Fruit fly (Drosophila melanogaster): ENCODE results near the gene Krn.

- no peak for TF ChIP-seq dmrt11E (tag; optimal IDR thresholded peaks at IDR 0.05)
- no peak for TF ChIP-seq cg (GFP tag; optimal IDR thresholded peaks at IDR 0.05)
- no peak for TF ChIP-seq CG8765 (GFP tag; IDR thresholded peaks at IDR 0.05)
- no peak for TF ChIP-seq CG5953 (GFP tag; IDR thresholded peaks at IDR 0.05)
- no peak for TF ChIP-seq CG12942 (GFP tag; optimal IDR thresholded peaks at IDR 0.05)
- TF ChIP-seq Med (GFP tag): peak; percentile 85
- TF ChIP-seq CG3726 (GFP tag; IDR thresholded peaks at IDR 0.05): no peak
- no peak for TF ChIP-seq CG2875 (GFP tag; optimal IDR thresholded peaks at IDR 0.05)
- TF ChIP-seq CG31224 (GFP tag; IDR thresholded peaks at IDR 0.05): no peak
- TF ChIP-seq onecut (GFP tag; IDR thresholded peaks at IDR 0.05): no peak
- TF ChIP-seq cato (GFP tag; optimal IDR thresholded peaks at IDR 0.05; ENCODE audit: borderline replicate concordance): no peak
- no peak for TF ChIP-seq CG10147 (GFP tag; optimal IDR thresholded peaks at IDR 0.05)
- no peak for TF ChIP-seq Sox102F (GFP tag; optimal IDR thresholded peaks at IDR 0.05)
- peak; percentile 58 for TF ChIP-seq CG18599 (GFP tag; optimal IDR thresholded peaks at IDR 0.05)
Measured at dm6 chr3L:17665084-17665576, 11.1 kb upstream of the Krn start.

Data from whole organism, embryonic.